Worm (Caenorhabditis elegans) whole organism, L2 larva: Measurements from ENCODE around the gene ZK418.5.
A peak's percentile ranks its signal among the peaks of the same experiment; 100 is the strongest.

ENCODE experiments used
- F13H6.1 ChIP-seq: sonication (generic microtip); optimal IDR thresholded peaks from 2 replicates; lab custom pipeline; 2016; ENCODE audit warnings: missing genetic modification characterization, missing compliant biosample characterization
- aly-2 ChIP-seq: fragments of 150-350 bp; optimal IDR thresholded peaks from 2 replicates; lab custom pipeline; 2014; ENCODE audit warnings: missing biosample characterization, missing genetic modification characterization
- ama-1 ChIP-seq: fragments of 150-350 bp; optimal IDR thresholded peaks from 2 replicates; lab custom pipeline; 2018; ENCODE audit warnings: inconsistent platforms
- lin-13 ChIP-seq: fragments of 150-350 bp; optimal IDR thresholded peaks from 2 replicates; lab custom pipeline; 2014; ENCODE audit warnings: missing biosample characterization, missing genetic modification reagents, missing genetic modification characterization
- lin-39 ChIP-seq: fragments of 150-350 bp; optimal IDR thresholded peaks from 2 replicates; lab custom pipeline; 2014; ENCODE audit warnings: missing biosample characterization, missing genetic modification reagents, missing genetic modification characterization
- nhr-10 ChIP-seq: sonication (generic microtip); optimal IDR thresholded peaks from 2 replicates; lab custom pipeline; 2017; ENCODE audit warnings: missing biosample characterization, missing genetic modification characterization
- nhr-21 ChIP-seq: fragments of 150-350 bp; optimal IDR thresholded peaks from 2 replicates; lab custom pipeline; 2014; ENCODE audit warnings: missing biosample characterization, missing genetic modification characterization
- nhr-23 ChIP-seq: fragments of 150-350 bp; optimal IDR thresholded peaks from 2 replicates; lab custom pipeline; 2014; ENCODE audit warnings: missing biosample characterization, missing genetic modification reagents, missing genetic modification characterization
- nhr-77 ChIP-seq: fragments of 150-350 bp; optimal IDR thresholded peaks from 2 replicates; lab custom pipeline; 2014; ENCODE audit warnings: missing biosample characterization, missing genetic modification characterization
- sem-4 ChIP-seq: fragments of 150-350 bp; optimal IDR thresholded peaks from 2 replicates; lab custom pipeline; 2014; ENCODE audit warnings: missing biosample characterization, missing genetic modification reagents, missing genetic modification characterization
- unc-62 ChIP-seq: fragments of 150-350 bp; optimal IDR thresholded peaks from 2 replicates; lab custom pipeline; 2014; ENCODE audit warnings: missing biosample characterization, missing genetic modification reagents, missing genetic modification characterization
- zag-1 ChIP-seq: fragments of 150-350 bp; optimal IDR thresholded peaks from 2 replicates; lab custom pipeline; 2014; ENCODE audit warnings: missing biosample characterization, missing genetic modification characterization
- ztf-11 ChIP-seq: sonication (generic microtip); optimal IDR thresholded peaks from 2 replicates; lab custom pipeline; 2017; ENCODE audit warnings: missing biosample characterization, missing genetic modification characterization

ce11 chrIII:7114952-7115488 is 41.4 kb upstream of the ZK418.5 start, which contains the start of gene nhr-10:
- no peak for TF ChIP-seq zag-1 (tag; lab: Kevin White, UChicago)
- TF ChIP-seq nhr-21 (tag; lab: Kevin White, UChicago): peak; percentile 81
- TF ChIP-seq nhr-10: no peak
- TF ChIP-seq aly-2 (tag; lab: Kevin White, UChicago): no peak
- TF ChIP-seq nhr-77 (tag; lab: Kevin White, UChicago): no peak
- TF ChIP-seq lin-39 (tag; lab: Kevin White, UChicago): no peak
- no peak for TF ChIP-seq sem-4
- TF ChIP-seq ztf-11: no peak
- TF ChIP-seq ama-1 (lab: Kevin White, UChicago): no peak
- TF ChIP-seq lin-13 (GFP tag; lab: Kevin White, UChicago): no peak
- no peak for TF ChIP-seq F13H6.1 (tag; lab: Kevin White, UChicago)
- TF ChIP-seq unc-62 (GFP tag; lab: Kevin White, UChicago): no peak
- no peak for TF ChIP-seq nhr-23 (tag; lab: Kevin White, UChicago)
